Fruit fly (Drosophila melanogaster): Measurements from ENCODE around the gene CG16984.
A peak's percentile ranks its signal among the peaks of the same experiment; 100 is the strongest.

DNA sequence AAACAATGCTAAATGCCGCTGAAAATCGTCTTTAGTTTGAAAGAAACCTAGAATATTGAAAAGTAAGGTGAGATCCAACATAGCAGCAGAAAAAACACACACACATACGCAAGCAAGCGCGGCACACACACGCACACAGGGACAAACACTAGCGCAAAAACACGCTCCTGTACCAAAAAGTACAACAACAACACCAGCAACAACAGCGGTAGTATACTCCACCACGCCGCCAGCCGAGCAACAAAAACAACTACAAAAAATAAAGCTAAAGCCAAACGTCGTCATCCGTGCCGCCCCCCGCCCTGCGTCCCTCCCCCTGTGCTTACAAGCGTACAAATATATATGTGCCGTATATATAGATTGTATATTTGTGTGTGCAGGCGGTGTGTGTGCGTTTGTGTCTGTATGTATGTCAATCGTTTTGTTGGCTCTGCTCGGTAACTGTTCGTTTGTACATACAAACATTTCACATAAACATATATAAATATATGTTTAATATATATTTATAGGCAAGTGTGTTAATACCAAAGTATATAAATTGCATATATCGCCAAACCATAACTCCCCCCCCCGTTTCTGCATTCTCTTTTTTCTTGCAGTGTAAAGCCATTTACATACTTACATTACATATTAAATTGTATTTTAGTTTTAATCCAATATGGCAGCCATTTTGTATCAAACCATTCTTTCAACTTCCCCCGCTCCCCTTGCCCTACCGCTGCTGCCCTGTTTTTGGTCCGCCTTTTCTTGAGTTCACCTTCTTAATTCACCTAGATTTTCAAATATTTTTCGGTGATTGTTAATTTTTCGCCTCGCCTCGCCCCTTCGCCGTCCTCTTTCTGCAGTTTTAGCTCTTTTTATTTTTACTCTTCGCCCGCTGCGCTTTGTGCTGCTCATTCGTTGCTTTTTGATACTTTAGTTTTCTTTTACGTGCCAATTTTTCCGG is 40.7 kb downstream of the CG16984 start:
- TF ChIP-seq dmrt93B (GFP tag; optimal IDR thresholded peaks at IDR 0.05) (no peak), Dfd (GFP tag; optimal IDR thresholded peaks at IDR 0.05) (no peak), Hr83 (GFP tag; optimal IDR thresholded peaks at IDR 0.05; ENCODE audit: poor library complexity, severe bottlenecking) (no peak), pan (optimal IDR thresholded peaks at IDR 0.05) (no peak), Myc (optimal IDR thresholded peaks at IDR 0.05) (no peak), N (GFP tag; optimal IDR thresholded peaks at IDR 0.05) (peak; percentile 60), usp (GFP tag; optimal IDR thresholded peaks at IDR 0.05) (no peak), h (GFP tag; optimal IDR thresholded peaks at IDR 0.05) (peak; percentile 4), sv (GFP tag; optimal IDR thresholded peaks at IDR 0.05) (no peak), fru (GFP tag; optimal IDR thresholded peaks at IDR 0.05) (no peak), CG32264 (GFP tag; optimal IDR thresholded peaks at IDR 0.05) (no peak), sage (GFP tag; optimal IDR thresholded peaks at IDR 0.05) (peak; percentile 41)

Data from whole organism, wandering third instar larva.